Fruit fly (Drosophila melanogaster) whole organism, prepupa: Measurements from ENCODE around the gene CG14610.
A peak's percentile ranks its signal among the peaks of the same experiment; 100 is the strongest.

Experiments used
- Blimp-1 ChIP-seq: fragments of 200-800 bp; sonication (Bioruptor generic); optimal IDR thresholded peaks from 3 replicates; lab custom pipeline; 2017; ENCODE audit warnings: missing biosample characterization, missing genetic modification characterization, mild to moderate bottlenecking, moderate library complexity, missing genetic modification reagents
- CG10631 ChIP-seq: fragments of 200-800 bp; sonication (Bioruptor generic); optimal IDR thresholded peaks from 2 replicates; lab custom pipeline; 2016; ENCODE audit warnings: missing biosample characterization, missing genetic modification characterization
- CG10669 ChIP-seq: fragments of 200-800 bp; sonication (Bioruptor generic); optimal IDR thresholded peaks from 3 replicates; lab custom pipeline; 2018; ENCODE audit warnings: missing biosample characterization, mild to moderate bottlenecking, missing genetic modification characterization, moderate library complexity
- CG11294 ChIP-seq: fragments of 200-800 bp; sonication (Bioruptor generic); IDR thresholded peaks from 2 replicates; pipeline ENCODE4 v1.3.6; 2022; ENCODE audit warnings: missing biosample characterization, missing genetic modification characterization
- CG1621 ChIP-seq: fragments of 200-800 bp; sonication (Bioruptor generic); optimal IDR thresholded peaks from 3 replicates; lab custom pipeline; 2018; ENCODE audit warnings: missing biosample characterization, mild to moderate bottlenecking, missing genetic modification characterization
- CG16779 ChIP-seq: fragments of 200-800 bp; sonication (Bioruptor generic); optimal IDR thresholded peaks from 3 replicates; lab custom pipeline; 2017; ENCODE audit warnings: missing biosample characterization, mild to moderate bottlenecking, missing genetic modification characterization
- CG3032 ChIP-seq: fragments of 200-800 bp; optimal IDR thresholded peaks from 2 replicates; lab custom pipeline; 2019; ENCODE audit warnings: missing biosample characterization, mild to moderate bottlenecking, missing genetic modification characterization, moderate library complexity
- CG31627 ChIP-seq: fragments of 200-800 bp; sonication (Bioruptor generic); optimal IDR thresholded peaks from 3 replicates; lab custom pipeline; 2016; ENCODE audit warnings: missing biosample characterization, missing genetic modification characterization
- CG32006 ChIP-seq: fragments of 200-800 bp; sonication (Bioruptor generic); optimal IDR thresholded peaks from 3 replicates; lab custom pipeline; 2017; ENCODE audit warnings: missing biosample characterization, mild to moderate bottlenecking, missing genetic modification characterization
- CG34406 ChIP-seq: fragments of 200-800 bp; sonication (Bioruptor generic); optimal IDR thresholded peaks from 3 replicates; lab custom pipeline; 2016; ENCODE audit warnings: missing biosample characterization, missing genetic modification characterization
- CG6163 ChIP-seq: fragments of 200-800 bp; sonication (Bioruptor generic); IDR thresholded peaks from 3 replicates; pipeline ENCODE4 v1.3.6; 2022; ENCODE audit warnings: missing biosample characterization, missing genetic modification characterization
- CG6854 ChIP-seq: fragments of 200-800 bp; sonication (Bioruptor generic); optimal IDR thresholded peaks from 2 replicates; lab custom pipeline; 2017; ENCODE audit warnings: missing biosample characterization, mild to moderate bottlenecking, missing genetic modification characterization
- CG7368 ChIP-seq: fragments of 200-800 bp; sonication (Bioruptor generic); optimal IDR thresholded peaks from 3 replicates; lab custom pipeline; 2016; ENCODE audit warnings: missing biosample characterization, missing genetic modification characterization
- CG8119 ChIP-seq: fragments of 200-800 bp; sonication (Bioruptor generic); IDR thresholded peaks from 3 replicates; pipeline ENCODE4 v1.3.6; 2022; ENCODE audit warnings: missing biosample characterization, missing genetic modification characterization
- CG8319 ChIP-seq: fragments of 200-800 bp; sonication (Bioruptor generic); optimal IDR thresholded peaks from 3 replicates; lab custom pipeline; 2016; ENCODE audit warnings: missing biosample characterization, missing genetic modification characterization
- CG9139 ChIP-seq: fragments of 200-800 bp; sonication (Bioruptor generic); optimal IDR thresholded peaks from 3 replicates; lab custom pipeline; 2017; ENCODE audit warnings: missing biosample characterization, mild to moderate bottlenecking, missing genetic modification characterization
- Eip78C ChIP-seq: fragments of 200-800 bp; sonication (Bioruptor generic); peaks from one replicate; lab custom pipeline; 2016; ENCODE audit warnings: missing biosample characterization, missing genetic modification characterization
- Eip93F ChIP-seq: fragments of 200-800 bp; sonication (Bioruptor generic); optimal IDR thresholded peaks from 2 replicates; lab custom pipeline; 2016; ENCODE audit warnings: missing biosample characterization, mild to moderate bottlenecking, missing genetic modification characterization
- Ets96B ChIP-seq: fragments of 200-800 bp; optimal IDR thresholded peaks from 2 replicates; lab custom pipeline; 2019; ENCODE audit warnings: missing biosample characterization, mild to moderate bottlenecking, missing genetic modification characterization, moderate library complexity
- Gug ChIP-seq: fragments of 200-800 bp; sonication (Bioruptor generic); IDR thresholded peaks from 2 replicates; pipeline ENCODE4 v1.3.6; 2022; ENCODE audit warnings: missing biosample characterization, missing genetic modification characterization
- Hr39 ChIP-seq: fragments of 200-800 bp; sonication (Bioruptor generic); optimal IDR thresholded peaks from 2 replicates; lab custom pipeline; 2016; ENCODE audit warnings: missing biosample characterization, missing genetic modification characterization
- Hr4 ChIP-seq: fragments of 200-800 bp; sonication (Bioruptor generic); optimal IDR thresholded peaks from 3 replicates; lab custom pipeline; 2016; ENCODE audit warnings: missing biosample characterization, missing genetic modification characterization
- Sox15 ChIP-seq: fragments of 200-800 bp; sonication (Bioruptor generic); optimal IDR thresholded peaks from 3 replicates; lab custom pipeline; 2016; ENCODE audit warnings: missing biosample characterization, missing genetic modification characterization
- cyc ChIP-seq: fragments of 200-800 bp; sonication (Bioruptor generic); optimal IDR thresholded peaks from 3 replicates; lab custom pipeline; 2016; ENCODE audit warnings: missing biosample characterization, missing genetic modification characterization
- dac ChIP-seq: fragments of 200-800 bp; sonication (Bioruptor generic); optimal IDR thresholded peaks from 2 replicates; lab custom pipeline; 2017; ENCODE audit warnings: missing biosample characterization, mild to moderate bottlenecking, missing genetic modification characterization
- dsx ChIP-seq: fragments of 200-800 bp; optimal IDR thresholded peaks from 3 replicates; lab custom pipeline; 2019; ENCODE audit warnings: missing biosample characterization, mild to moderate bottlenecking, missing genetic modification characterization, moderate library complexity; ENCODE audit not compliant: poor library complexity, severe bottlenecking
- eg ChIP-seq: fragments of 200-800 bp; sonication (Bioruptor generic); IDR thresholded peaks from 3 replicates; pipeline ENCODE4 v1.3.6; 2022; ENCODE audit warnings: missing biosample characterization, missing genetic modification characterization
- esn ChIP-seq: fragments of 200-800 bp; sonication (Bioruptor generic); optimal IDR thresholded peaks from 2 replicates; lab custom pipeline; 2016; ENCODE audit warnings: missing biosample characterization, mild to moderate bottlenecking, missing genetic modification characterization, moderate library complexity
- fd59A ChIP-seq: fragments of 200-800 bp; sonication (Bioruptor generic); optimal IDR thresholded peaks from 2 replicates; lab custom pipeline; 2017; ENCODE audit warnings: missing biosample characterization, mild to moderate bottlenecking, missing genetic modification characterization, missing genetic modification reagents
- fkh ChIP-seq: fragments of 200-800 bp; sonication (Bioruptor generic); optimal IDR thresholded peaks from 3 replicates; lab custom pipeline; 2017; ENCODE audit warnings: missing biosample characterization, mild to moderate bottlenecking, missing genetic modification characterization, moderate library complexity
- lz ChIP-seq: fragments of 200-800 bp; sonication (Bioruptor generic); optimal IDR thresholded peaks from 3 replicates; lab custom pipeline; 2016; ENCODE audit warnings: missing biosample characterization, missing genetic modification characterization
- pdm3 ChIP-seq: fragments of 200-800 bp; sonication (Bioruptor generic); optimal IDR thresholded peaks from 3 replicates; lab custom pipeline; 2016; ENCODE audit warnings: missing biosample characterization, missing genetic modification characterization
- salr ChIP-seq, 2 experiments: fragments of 200-800 bp; sonication (Bioruptor generic); optimal IDR thresholded peaks; 3 replicates each; lab custom pipeline; 2016 to 2018; ENCODE audit warnings: missing biosample characterization in 2 of 2, missing genetic modification characterization in 2 of 2, mild to moderate bottlenecking in 1 of 2
- spab ChIP-seq: fragments of 200-800 bp; sonication (Bioruptor generic); optimal IDR thresholded peaks from 2 replicates; lab custom pipeline; 2017; ENCODE audit warnings: missing biosample characterization, mild to moderate bottlenecking, missing genetic modification characterization, missing genetic modification reagents
- ss ChIP-seq, 2 experiments: fragments of 200-800 bp; sonication (Bioruptor generic); optimal IDR thresholded peaks; 2 replicates in 1 of 2; 3 replicates in 1 of 2; lab custom pipeline; 2017 to 2018; ENCODE audit warnings: mild to moderate bottlenecking in 2 of 2, missing biosample characterization in 2 of 2, missing genetic modification characterization in 2 of 2, moderate library complexity in 1 of 2
- svp ChIP-seq: fragments of 200-800 bp; sonication (Bioruptor generic); peaks from one replicate; lab custom pipeline; 2016; ENCODE audit warnings: missing biosample characterization, missing genetic modification characterization
- vri ChIP-seq: fragments of 200-800 bp; sonication (Bioruptor generic); optimal IDR thresholded peaks from 3 replicates; lab custom pipeline; 2016; ENCODE audit warnings: missing biosample characterization, mild to moderate bottlenecking, missing genetic modification characterization

Gene CG14610

dm6 chr3R:7187093-7187912, 43.2 kb upstream of the CG14610 start (continued):
- TF ChIP-seq Eip93F = no peak
- TF ChIP-seq esn = peak; percentile 45
- TF ChIP-seq, all 60 proteins: peak for 29

dm6 chr3R:7186242-7187092, 42.4 kb upstream of the CG14610 start, which contains the start of the genes CG10055 and lap:
CG10055 (minus strand) TSS chr3R:7186673.
lap (plus strand) TSS chr3R:7186994.
- TF ChIP-seq CG10631 (GFP tag; lab: Kevin White, UChicago) = no peak
- TF ChIP-seq eg (GFP tag; lab: Robert Waterston, UW) = no peak
- no peak for TF ChIP-seq pdm3 (GFP tag; lab: Kevin White, UChicago)
- TF ChIP-seq Eip78C (GFP tag; lab: Kevin White, UChicago) = no peak
- peak; percentile 3 for TF ChIP-seq CG3032
- no peak for TF ChIP-seq spab (GFP tag; lab: Kevin White, UChicago)
- TF ChIP-seq CG11294 (GFP tag; lab: Robert Waterston, UW) = 0 out of 2 replicates have a peak, but pooled peaks have one; percentile 4
- no peak for TF ChIP-seq CG16779 (tag; lab: Kevin White, UChicago)
- TF ChIP-seq CG7368 (GFP tag; lab: Kevin White, UChicago) = no peak
- TF ChIP-seq svp (GFP tag; lab: Kevin White, UChicago) = peak; percentile 56
- TF ChIP-seq Eip93F = no peak
- no peak for TF ChIP-seq dsx (GFP tag; lab: Kevin White, UChicago)

dm6 chr3R:7174755-7175154, 30.7 kb upstream of the CG14610 start:
- TF ChIP-seq dsx (GFP tag; lab: Kevin White, UChicago) = peak; percentile 81
- TF ChIP-seq ss (GFP tag; optimal IDR thresholded peaks at IDR 0.05; lab: Kevin White, UChicago) = peak in 1 of 2 experiments; percentile 33
- TF ChIP-seq cyc = no peak
- peak; percentile 71 for TF ChIP-seq CG1621

- TF ChIP-seq vri (GFP tag; lab: Kevin White, UChicago) (peak; percentile 82), CG3032 (no peak), Sox15 (GFP tag; lab: Kevin White, UChicago) (no peak), CG6854 (GFP tag; lab: Kevin White, UChicago) (peak; percentile 9), CG6163 (GFP tag; lab: Robert Waterston, UW) (no peak), Eip78C (GFP tag; lab: Kevin White, UChicago) (peak; percentile 4), CG32006 (GFP tag; lab: Kevin White, UChicago) (no peak), esn (no peak)
Observed at dm6 chr3R:7172978-7173377, 28.9 kb upstream of the CG14610 start.

dm6 chr3R:7171384-7172099, 27.4 kb upstream of the CG14610 start:
- TF ChIP-seq fkh (GFP tag; lab: Kevin White, UChicago) (no peak), dsx (GFP tag; lab: Kevin White, UChicago) (peak; percentile 83), CG31627 (GFP tag; lab: Kevin White, UChicago) (peak; percentile 29), CG10669 (GFP tag; lab: Kevin White, UChicago) (peak; percentile 77), Blimp-1 (GFP tag; lab: Kevin White, UChicago) (no peak), CG34406 (peak; percentile 49), CG8119 (GFP tag; lab: Robert Waterston, UW) (peak; percentile 50; the same call in 1 of the 3 replicates), CG10631 (GFP tag; lab: Kevin White, UChicago) (peak; percentile 77), Hr4 (GFP tag; lab: Kevin White, UChicago) (peak; percentile 47), salr (GFP tag; optimal IDR thresholded peaks at IDR 0.05; lab: Kevin White, UChicago) (peak; percentile 55 to 71), Ets96B (tag; lab: Kevin White, UChicago) (peak; percentile 85), CG32006 (GFP tag; lab: Kevin White, UChicago) (peak; percentile 55), Eip78C (GFP tag; lab: Kevin White, UChicago) (peak; percentile 92), lz (GFP tag; lab: Kevin White, UChicago) (peak; percentile 52), Gug (0 out of 2 replicates have a peak, but pooled peaks have one; percentile 7), CG8319 (GFP tag; lab: Kevin White, UChicago) (no peak), cyc (no peak), spab (GFP tag; lab: Kevin White, UChicago) (peak; percentile 71), dac (GFP tag; lab: Kevin White, UChicago) (no peak), pdm3 (GFP tag; lab: Kevin White, UChicago) (peak; percentile 71), fd59A (GFP tag; lab: Kevin White, UChicago) (peak; percentile 83), CG9139 (GFP tag; lab: Kevin White, UChicago) (peak; percentile 57), Hr39 (GFP tag; lab: Kevin White, UChicago) (peak; percentile 44)
